Worm (Caenorhabditis elegans) whole organism, L2 larva: ENCODE measurements around the gene drap-1.

Experiments used
- R02D3.7 ChIP-seq: fragments of 150-350 bp; optimal IDR thresholded peaks from 2 replicates; lab custom pipeline; 2014; ENCODE audit warnings: missing biosample characterization, missing genetic modification characterization
- ama-1 ChIP-seq: fragments of 150-350 bp; optimal IDR thresholded peaks from 2 replicates; lab custom pipeline; 2018; ENCODE audit warnings: inconsistent platforms
- ceh-82 ChIP-seq: fragments of 150-350 bp; optimal IDR thresholded peaks from 2 replicates; lab custom pipeline; 2014; ENCODE audit warnings: missing biosample characterization, missing genetic modification characterization
- dmd-4 ChIP-seq: sonication (generic microtip); optimal IDR thresholded peaks from 2 replicates; lab custom pipeline; 2017; ENCODE audit warnings: missing biosample characterization, missing genetic modification characterization
- elt-3 ChIP-seq: sonication (generic microtip); optimal IDR thresholded peaks from 2 replicates; lab custom pipeline; 2017; ENCODE audit warnings: missing biosample characterization, missing genetic modification characterization
- lin-11 ChIP-seq: fragments of 150-350 bp; sonication (generic microtip); optimal IDR thresholded peaks from 2 replicates; lab custom pipeline; 2014; ENCODE audit warnings: missing biosample characterization, missing genetic modification characterization, inconsistent platforms, mixed read lengths
- mdl-1 ChIP-seq, 2 experiments: fragments of 150-350 bp in 1 of 2; sonication (generic microtip) in 1 of 2; optimal IDR thresholded peaks; 2 replicates each; lab custom pipeline; 2017; ENCODE audit warnings: missing biosample characterization in 2 of 2, missing genetic modification characterization in 2 of 2
- nhr-25 ChIP-seq: fragments of 150-350 bp; sonication (generic microtip); optimal IDR thresholded peaks from 3 replicates; lab custom pipeline; 2014; ENCODE audit warnings: missing biosample characterization, missing genetic modification characterization
- nhr-77 ChIP-seq: fragments of 150-350 bp; optimal IDR thresholded peaks from 2 replicates; lab custom pipeline; 2014; ENCODE audit warnings: missing biosample characterization, missing genetic modification characterization
- skn-1 ChIP-seq: sonication (generic microtip); optimal IDR thresholded peaks from 2 replicates; lab custom pipeline; 2017; ENCODE audit warnings: missing biosample characterization, missing genetic modification characterization
- unc-39 ChIP-seq: fragments of 150-350 bp; optimal IDR thresholded peaks from 2 replicates; lab custom pipeline; 2014; ENCODE audit warnings: missing biosample characterization, missing genetic modification characterization
- zag-1 ChIP-seq: fragments of 150-350 bp; optimal IDR thresholded peaks from 2 replicates; lab custom pipeline; 2014; ENCODE audit warnings: missing biosample characterization, missing genetic modification characterization
- ztf-11 ChIP-seq: sonication (generic microtip); optimal IDR thresholded peaks from 2 replicates; lab custom pipeline; 2017; ENCODE audit warnings: missing biosample characterization, missing genetic modification characterization
- ztf-4 ChIP-seq: fragments of 150-350 bp; optimal IDR thresholded peaks from 2 replicates; lab custom pipeline; 2014; ENCODE audit warnings: missing biosample characterization, missing genetic modification characterization

ce11 chrV:9777645-9778044, 47.7 kb downstream of the drap-1 start, which contains the start of gene smg-4:
- TF ChIP-seq nhr-25 (tag; lab: Kevin White, UChicago) (no peak), unc-39 (no peak), dmd-4 (tag; lab: Kevin White, UChicago) (no peak), mdl-1 (tag; optimal IDR thresholded peaks at IDR 0.05; lab: Kevin White, UChicago) (no peak), ceh-82 (tag; lab: Kevin White, UChicago) (no peak), R02D3.7 (tag; lab: Kevin White, UChicago) (no peak), lin-11 (tag; lab: Kevin White, UChicago) (no peak), ama-1 (lab: Kevin White, UChicago) (no peak), elt-3 (tag; lab: Kevin White, UChicago) (no peak), nhr-77 (no peak), ztf-4 (tag; lab: Kevin White, UChicago) (no peak), ztf-11 (tag; lab: Kevin White, UChicago) (no peak), zag-1 (tag; lab: Kevin White, UChicago) (no peak), skn-1 (tag; lab: Kevin White, UChicago) (no peak)
